Fruit fly (Drosophila melanogaster): Measurements from ENCODE around the gene CG32452.
"Not testable (repeated sequence)": the region's sequence is repeated elsewhere in the genome, so short reads cannot be mapped to it uniquely, and the experiment has no call there.

Gene CG32452

DNA sequence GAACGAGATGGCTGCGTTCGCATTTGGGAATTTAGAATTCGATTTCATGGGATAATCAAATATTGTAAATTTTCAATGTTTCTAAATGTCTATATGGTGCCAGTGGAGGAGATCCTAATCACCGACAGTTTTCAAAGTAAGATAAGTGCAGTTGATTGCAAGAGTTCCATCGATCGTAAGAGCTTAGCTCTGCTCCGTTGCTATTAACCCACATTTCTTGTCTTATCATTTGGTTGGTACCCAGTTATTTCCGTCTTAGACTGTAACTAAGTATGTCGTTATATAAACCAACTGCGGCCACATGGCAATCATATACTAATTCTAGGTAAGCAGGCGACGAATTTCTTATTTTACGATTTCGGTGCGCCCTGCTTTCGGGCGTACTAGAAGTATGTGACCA, 47.4 kb upstream of the CG32452 start:
- TF ChIP-seq br (GFP tag; optimal IDR thresholded peaks at IDR 0.05) (no peak), sage (GFP tag; optimal IDR thresholded peaks at IDR 0.05) (no peak), Dif (GFP tag; optimal IDR thresholded peaks at IDR 0.05; ENCODE audit: partially characterized antibody) (no peak), CG32264 (GFP tag; optimal IDR thresholded peaks at IDR 0.05) (no peak), Vsx2 (GFP tag; optimal IDR thresholded peaks at IDR 0.05; ENCODE audit: partially characterized antibody) (no peak), woc (GFP tag; optimal IDR thresholded peaks at IDR 0.05) (no peak), HLH106 (tag; optimal IDR thresholded peaks at IDR 0.05) (no peak), dmrt93B (GFP tag; optimal IDR thresholded peaks at IDR 0.05) (no peak), Mio (GFP tag; optimal IDR thresholded peaks at IDR 0.05) (no peak), usp (GFP tag; optimal IDR thresholded peaks at IDR 0.05) (no peak), GATAd (GFP tag; optimal IDR thresholded peaks at IDR 0.05) (no peak), fru (GFP tag; optimal IDR thresholded peaks at IDR 0.05) (no peak)

DNA sequence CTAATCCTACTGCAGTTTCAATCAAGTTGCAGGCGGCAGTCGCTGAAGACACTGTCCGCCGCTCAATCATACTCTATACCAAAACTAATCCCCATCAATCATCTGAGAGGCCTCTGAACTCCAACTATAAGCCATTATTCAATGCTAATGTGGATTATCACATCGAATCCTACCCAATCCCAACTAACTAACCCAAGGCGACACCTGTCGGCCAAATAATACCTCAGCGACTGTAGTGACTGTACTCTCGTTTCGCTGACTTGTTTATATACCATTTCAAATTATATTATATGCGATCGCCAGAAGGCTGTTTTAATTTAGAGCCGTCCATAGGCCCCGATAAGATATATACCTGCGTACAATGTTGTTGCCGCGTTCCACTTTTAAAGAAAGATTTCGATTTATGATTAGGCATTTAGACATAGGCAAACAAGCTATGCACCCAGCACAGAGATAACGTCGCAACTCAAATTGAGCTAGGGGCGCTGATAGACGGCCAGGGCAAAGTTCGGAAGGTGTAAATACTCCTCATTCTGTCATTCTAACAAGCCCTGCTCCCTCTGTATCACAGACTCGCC, 45.7 kb upstream of the CG32452 start:
- TF ChIP-seq brk (GFP tag; optimal IDR thresholded peaks at IDR 0.05) (no peak), Jra (GFP tag; optimal IDR thresholded peaks at IDR 0.05) (no peak), jim (GFP tag; optimal IDR thresholded peaks at IDR 0.05) (no peak)

DNA sequence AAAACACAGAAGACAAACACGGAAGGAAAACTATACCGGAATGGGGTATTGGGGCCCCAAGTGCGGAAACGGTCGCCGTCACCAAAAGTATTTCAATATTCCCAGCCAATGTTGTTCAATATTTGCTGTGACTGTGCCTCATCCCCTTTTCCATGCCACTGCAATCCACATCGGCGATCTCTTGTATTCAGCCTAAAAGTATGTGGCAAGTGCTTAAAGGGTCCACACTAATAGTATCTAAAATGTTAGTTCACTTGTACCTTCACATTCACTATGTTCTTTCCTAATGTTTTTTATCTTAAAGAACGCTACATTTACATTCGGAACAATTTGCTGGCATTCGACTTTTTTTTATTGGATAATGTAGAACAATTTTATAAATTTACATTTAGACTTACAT, 36.6 kb upstream of the CG32452 start:
- TF ChIP-seq Sp1 (GFP tag; optimal IDR thresholded peaks at IDR 0.05), result no peak
- TF ChIP-seq Hr83 (GFP tag; optimal IDR thresholded peaks at IDR 0.05; ENCODE audit: poor library complexity, severe bottlenecking), result no peak
- no peak for TF ChIP-seq Hnf4 (GFP tag; optimal IDR thresholded peaks at IDR 0.05)
- no peak for TF ChIP-seq Mio (GFP tag; optimal IDR thresholded peaks at IDR 0.05)
- no peak for TF ChIP-seq dmrt93B (GFP tag; optimal IDR thresholded peaks at IDR 0.05)
- TF ChIP-seq Dfd (GFP tag; optimal IDR thresholded peaks at IDR 0.05), result no peak
- no peak for TF ChIP-seq rgr (GFP tag; optimal IDR thresholded peaks at IDR 0.05)
- no peak for TF ChIP-seq HLH106 (tag; optimal IDR thresholded peaks at IDR 0.05)
- no peak for TF ChIP-seq Myc (optimal IDR thresholded peaks at IDR 0.05)
- TF ChIP-seq Jra (GFP tag; optimal IDR thresholded peaks at IDR 0.05), result no peak
- no peak for TF ChIP-seq N (GFP tag; optimal IDR thresholded peaks at IDR 0.05)
- no peak for TF ChIP-seq h (GFP tag; optimal IDR thresholded peaks at IDR 0.05)
- TF ChIP-seq CG32264 (GFP tag; optimal IDR thresholded peaks at IDR 0.05), result no peak
- TF ChIP-seq Dif (GFP tag; optimal IDR thresholded peaks at IDR 0.05; ENCODE audit: partially characterized antibody), result no peak
- TF ChIP-seq psq (GFP tag; optimal IDR thresholded peaks at IDR 0.05), result no peak
- no peak for TF ChIP-seq GATAd (GFP tag; optimal IDR thresholded peaks at IDR 0.05)
- no peak for TF ChIP-seq fru (GFP tag; optimal IDR thresholded peaks at IDR 0.05)

DNA sequence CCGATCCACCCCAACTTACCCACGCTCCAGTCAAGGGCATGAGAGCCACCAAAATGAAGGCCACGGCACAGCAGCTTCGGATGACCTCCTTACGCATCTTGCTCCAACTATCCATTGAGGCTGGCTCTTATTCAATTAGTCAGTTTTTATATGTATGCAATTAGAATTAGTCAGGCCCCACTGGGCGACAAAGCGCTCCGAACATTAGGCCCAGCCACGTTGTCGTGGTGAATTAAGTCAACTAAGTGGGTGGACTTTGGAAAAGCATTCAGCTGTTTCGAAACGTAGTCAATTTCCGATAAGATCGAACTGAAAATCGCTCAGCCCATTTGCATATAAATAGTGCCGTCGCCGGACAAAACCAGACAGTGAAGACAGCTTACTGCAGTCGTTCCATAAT, 30.5 kb upstream of the CG32452 start, which contains the start of the genes CG14455 and CG14456:
TSS of gene CG14455 (minus strand) at position 101 of the 400 bp plus-strand sequence.
TSS of gene CG14456 (plus strand) at position 236 of the 400 bp plus-strand sequence.
- no peak for TF ChIP-seq psq (GFP tag; optimal IDR thresholded peaks at IDR 0.05)
- no peak for TF ChIP-seq GATAd (GFP tag; optimal IDR thresholded peaks at IDR 0.05)
- TF ChIP-seq usp (GFP tag; optimal IDR thresholded peaks at IDR 0.05), result no peak

DNA sequence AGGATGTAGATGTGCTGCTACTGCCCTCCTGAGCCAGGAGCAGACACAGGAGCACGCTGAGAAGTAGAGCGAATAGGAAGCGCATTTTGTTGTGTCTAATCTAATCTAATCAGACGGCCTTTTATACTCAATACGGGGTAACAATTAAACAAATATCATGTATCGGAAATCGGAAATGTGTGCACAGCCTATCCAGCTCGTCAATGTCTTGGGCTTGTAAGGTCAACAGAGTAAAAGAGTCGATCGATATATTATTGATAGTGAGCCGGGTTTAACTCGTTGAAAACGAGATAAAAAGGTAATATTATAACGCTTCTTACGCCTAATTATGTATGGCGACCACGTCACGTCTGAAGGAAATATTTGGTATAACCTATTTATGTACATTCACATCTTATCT, 25.1 kb upstream of the CG32452 start, which contains the start of gene CG14454:
TSS of gene CG14454 (minus strand) at position 101 of the 400 bp plus-strand sequence.
- not testable (repeated sequence) for TF ChIP-seq Jra, Mio, tai (GFP tag; optimal IDR thresholded peaks at IDR 0.05)

DNA sequence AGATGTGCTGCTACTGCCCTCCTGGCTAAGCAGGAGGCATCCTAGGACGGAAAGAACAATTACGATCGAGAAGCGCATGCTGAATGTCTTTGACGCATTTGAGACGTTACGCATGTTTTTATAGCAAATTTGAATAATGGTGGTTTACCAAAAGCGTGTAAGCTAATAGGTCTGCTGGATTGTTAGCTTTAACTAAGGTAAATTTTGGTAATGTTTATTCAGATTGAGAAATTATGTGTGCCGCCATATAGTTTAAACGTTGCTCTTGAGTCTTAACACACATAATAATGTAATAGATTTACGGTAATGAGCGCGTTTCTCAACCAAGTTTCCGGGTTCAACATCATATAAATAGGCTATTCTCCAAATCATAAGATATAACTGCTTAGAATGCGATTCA, 23.8 kb upstream of the CG32452 start, which contains the start of the genes CG12546 and CG14453:
TSS of gene CG12546 (minus strand) at position 101 of the 400 bp plus-strand sequence.
TSS of gene CG14453 (plus strand) at position 372 of the 400 bp plus-strand sequence.
- TF ChIP-seq fru (GFP tag; optimal IDR thresholded peaks at IDR 0.05), result no peak
- no peak for TF ChIP-seq CrebA (GFP tag; optimal IDR thresholded peaks at IDR 0.05; ENCODE audit: borderline replicate concordance)
- no peak for TF ChIP-seq Myc (optimal IDR thresholded peaks at IDR 0.05)

DNA sequence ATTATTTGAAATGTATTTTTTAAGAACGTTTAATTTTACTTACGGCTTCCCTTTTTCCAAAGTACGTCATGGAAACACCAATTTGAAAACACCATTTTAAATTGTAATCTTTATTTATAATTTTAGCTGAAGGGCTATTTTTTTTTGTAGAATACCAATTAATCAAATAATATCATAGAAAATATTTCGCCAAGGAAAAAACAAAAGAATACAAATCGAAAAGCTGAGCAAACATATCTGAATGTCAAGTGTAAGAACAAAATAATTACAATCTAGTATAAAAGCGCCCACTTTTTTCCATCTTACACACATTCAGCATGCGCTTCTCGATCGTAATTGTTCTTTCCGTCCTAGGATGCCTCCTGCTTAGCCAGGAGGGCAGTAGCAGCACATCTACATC, 21.9 kb upstream of the CG32452 start, which contains the start of gene CG14452:
TSS of gene CG14452 (plus strand) at position 301 of the 400 bp plus-strand sequence.
- TF ChIP-seq Abd-B (GFP tag; optimal IDR thresholded peaks at IDR 0.05) (no peak), Hnf4 (GFP tag; optimal IDR thresholded peaks at IDR 0.05) (no peak), Hr78 (GFP tag; optimal IDR thresholded peaks at IDR 0.05) (no peak), rgr (GFP tag; optimal IDR thresholded peaks at IDR 0.05) (no peak), CrebA (GFP tag; optimal IDR thresholded peaks at IDR 0.05; ENCODE audit: borderline replicate concordance) (no peak), Jra (GFP tag; optimal IDR thresholded peaks at IDR 0.05) (no peak), sv (GFP tag; optimal IDR thresholded peaks at IDR 0.05) (no peak), OdsH (GFP tag; optimal IDR thresholded peaks at IDR 0.05) (no peak), Hr83 (GFP tag; optimal IDR thresholded peaks at IDR 0.05; ENCODE audit: poor library complexity, severe bottlenecking) (no peak), GATAd (GFP tag; optimal IDR thresholded peaks at IDR 0.05) (no peak), psq (GFP tag; optimal IDR thresholded peaks at IDR 0.05) (no peak)

All from whole organism, wandering third instar larva.